Worm (Caenorhabditis elegans) whole organism, L4 larva: Measurements from ENCODE around the gene pgp-1.

Experiments used
- dpl-1 ChIP-seq: fragments of 150-350 bp; optimal IDR thresholded peaks from 2 replicates; lab custom pipeline; 2014; ENCODE audit warnings: missing biosample characterization, missing genetic modification reagents, missing genetic modification characterization
- unc-62 ChIP-seq, 3 experiments: fragments of 150-350 bp in 1 of 3; sonication (generic microtip); optimal IDR thresholded peaks in 2 of 3; peaks in 1 of 3; 1 replicate in 1 of 3; 2 replicates in 2 of 3; lab custom pipeline; 2014 to 2017; ENCODE audit warnings: missing biosample characterization in 3 of 3, missing genetic modification characterization in 3 of 3, missing genetic modification reagents in 3 of 3, missing genotype in 1 of 3

ce11 chrIV:12616943-12617689, 18.1 kb upstream of the pgp-1 start:
- TF ChIP-seq unc-62 (GFP tag; optimal IDR thresholded peaks at IDR 0.05 in 1 of 2; lab: Kevin White, UChicago) (no peak), unc-62 (tag; optimal IDR thresholded peaks at IDR 0.05; lab: Kevin White, UChicago) (no peak), dpl-1 (no peak)
